Worm (Caenorhabditis elegans): ENCODE data around the gene F20B6.4.

Gene F20B6.4

ce11 chrX:4190537-4191144 lies 5.7 kb downstream of the F20B6.4 start, which contains the start of gene vha-12 (continued):
- peak; percentile 77 for TF ChIP-seq elt-2 (tag; optimal IDR thresholded peaks at IDR 0.05)
- TF ChIP-seq nhr-19 (GFP tag; conservative IDR thresholded peaks at IDR 0.05), result peak; percentile 90
- TF ChIP-seq swsn-7 (tag; optimal IDR thresholded peaks at IDR 0.05), result peak; percentile 94
- peak; percentile 65 for TF ChIP-seq lin-39 (tag; optimal IDR thresholded peaks at IDR 0.05)
- TF ChIP-seq F16B12.6 (tag; optimal IDR thresholded peaks at IDR 0.05), result peak; percentile 31
- peak in 1 of 2 experiments; percentile 70 for TF ChIP-seq ztf-11 (tag; optimal IDR thresholded peaks at IDR 0.05)
- TF ChIP-seq rnt-1 (tag; optimal IDR thresholded peaks at IDR 0.05), result peak; percentile 94
- TF ChIP-seq nhr-12 (tag; optimal IDR thresholded peaks at IDR 0.05), result no peak
- TF ChIP-seq C04F5.9 (tag; optimal IDR thresholded peaks at IDR 0.05), result peak; percentile 41
- TF ChIP-seq lir-3 (tag; optimal IDR thresholded peaks at IDR 0.05; ENCODE audit: poor library complexity), result peak; percentile 59
- peak; percentile 63 for TF ChIP-seq nhr-11 (tag; optimal IDR thresholded peaks at IDR 0.05)
- TF ChIP-seq lin-15B (tag; optimal IDR thresholded peaks at IDR 0.05), result peak; percentile 51
- TF ChIP-seq aha-1 (tag; optimal IDR thresholded peaks at IDR 0.05), result no peak
- TF ChIP-seq xbp-1 (tag; optimal IDR thresholded peaks at IDR 0.05), result peak; percentile 94
- TF ChIP-seq nhr-71 (tag; optimal IDR thresholded peaks at IDR 0.05), result peak; percentile 96
- TF ChIP-seq efl-1 (optimal IDR thresholded peaks at IDR 0.05), result peak; percentile 81 to 93
- TF ChIP-seq efl-1 (GFP tag; optimal IDR thresholded peaks at IDR 0.05 in 1 of 2), result peak; percentile 60 to 96
- TF ChIP-seq aly-2 (tag; optimal IDR thresholded peaks at IDR 0.05), result peak; percentile 83
- TF ChIP-seq ceh-63 (GFP tag; optimal IDR thresholded peaks at IDR 0.05), result no peak
- TF ChIP-seq pag-3 (tag; optimal IDR thresholded peaks at IDR 0.05; ENCODE audit: borderline replicate concordance, insufficient read depth), result peak; percentile 76
- TF ChIP-seq ceh-88 (GFP tag; IDR thresholded peaks at IDR 0.05), result peak; percentile 51; the same call in 1 of the 2 replicates
- TF ChIP-seq unc-98 (GFP tag; IDR thresholded peaks at IDR 0.05), result no peak
- TF ChIP-seq mef-2 (tag; optimal IDR thresholded peaks at IDR 0.05), result peak; percentile 71
- TF ChIP-seq jun-1 (tag; optimal IDR thresholded peaks at IDR 0.05), result peak; percentile 88
- TF ChIP-seq zag-1 (tag; optimal IDR thresholded peaks at IDR 0.05), result no peak
- peak in 1 of 2 experiments; percentile 89 for TF ChIP-seq mdl-1 (tag; optimal IDR thresholded peaks at IDR 0.05)
- TF ChIP-seq egl-27 (tag; optimal IDR thresholded peaks at IDR 0.05), result peak; percentile 74 to 87
- peak; percentile 91 for TF ChIP-seq grh-1 (GFP tag; IDR thresholded peaks at IDR 0.05)
- TF ChIP-seq mab-9 (GFP tag; IDR thresholded peaks at IDR 0.05), result peak; percentile 66; the same call in 1 of the 2 replicates
- TF ChIP-seq nhr-237 (tag; optimal IDR thresholded peaks at IDR 0.05), result peak; percentile 91
- TF ChIP-seq nhr-28 (tag; optimal IDR thresholded peaks at IDR 0.05), result no peak
- no peak for TF ChIP-seq hlh-4 (tag; optimal IDR thresholded peaks at IDR 0.05)
- TF ChIP-seq unc-130 (tag; optimal IDR thresholded peaks at IDR 0.05), result no peak
- TF ChIP-seq lsy-2 (tag; optimal IDR thresholded peaks at IDR 0.05), result peak; percentile 87 to 90
- TF ChIP-seq dpl-1 (GFP tag; optimal IDR thresholded peaks at IDR 0.05), result peak; percentile 63 to 74 (median 68)
- peak; percentile 78 for TF ChIP-seq lin-13 (GFP tag; optimal IDR thresholded peaks at IDR 0.05)
- TF ChIP-seq ceh-8 (GFP tag; optimal IDR thresholded peaks at IDR 0.05), result peak; percentile 14
- peak; percentile 65 for TF ChIP-seq irx-1 (tag; optimal IDR thresholded peaks at IDR 0.05)
- no peak for TF ChIP-seq alr-1 (tag; optimal IDR thresholded peaks at IDR 0.05; ENCODE audit: borderline replicate concordance)
- TF ChIP-seq ama-1 (optimal IDR thresholded peaks at IDR 0.05), result peak; percentile 44
- peak; percentile 77 for TF ChIP-seq dsc-1 (tag; optimal IDR thresholded peaks at IDR 0.05)
- TF ChIP-seq skn-1 (tag; optimal IDR thresholded peaks at IDR 0.05), result peak; percentile 87
- peak; percentile 95 for TF ChIP-seq snu-23 (GFP tag; optimal IDR thresholded peaks at IDR 0.05)

ce11 chrX:4186656-4187055 lies 9.7 kb downstream of the F20B6.4 start, which contains the start of gene mrp-6:
TSS of gene mrp-6 (minus strand) at chrX:4186756.
- TF ChIP-seq zip-4 (GFP tag; optimal IDR thresholded peaks at IDR 0.05) (no peak), lin-15B (tag; optimal IDR thresholded peaks at IDR 0.05) (no peak), nhr-85 (tag) (no peak), Y116A8C.19 (tag; optimal IDR thresholded peaks at IDR 0.05; ENCODE audit: borderline replicate concordance) (no peak), efl-1 (optimal IDR thresholded peaks at IDR 0.05) (no peak), efl-1 (GFP tag; optimal IDR thresholded peaks at IDR 0.05 in 1 of 2) (no peak), isw-1 (GFP tag; IDR thresholded peaks at IDR 0.05) (no peak), mef-2 (tag; optimal IDR thresholded peaks at IDR 0.05) (no peak), irx-1 (tag; optimal IDR thresholded peaks at IDR 0.05) (no peak), nhr-11 (tag; optimal IDR thresholded peaks at IDR 0.05) (no peak), nhr-20 (tag; optimal IDR thresholded peaks at IDR 0.05) (no peak), unc-98 (GFP tag; IDR thresholded peaks at IDR 0.05) (no peak), nhr-84 (tag; optimal IDR thresholded peaks at IDR 0.05) (no peak), lin-39 (tag; optimal IDR thresholded peaks at IDR 0.05) (no peak), ceh-90 (tag; optimal IDR thresholded peaks at IDR 0.05) (no peak), vab-15 (tag; optimal IDR thresholded peaks at IDR 0.05) (no peak), jun-1 (tag; optimal IDR thresholded peaks at IDR 0.05) (no peak), tlp-1 (tag; optimal IDR thresholded peaks at IDR 0.05) (no peak), pag-3 (tag; optimal IDR thresholded peaks at IDR 0.05; ENCODE audit: borderline replicate concordance, insufficient read depth) (no peak)
